Fruit fly (Drosophila melanogaster): ENCODE data around the gene Galt.

Galt gene

DNA sequence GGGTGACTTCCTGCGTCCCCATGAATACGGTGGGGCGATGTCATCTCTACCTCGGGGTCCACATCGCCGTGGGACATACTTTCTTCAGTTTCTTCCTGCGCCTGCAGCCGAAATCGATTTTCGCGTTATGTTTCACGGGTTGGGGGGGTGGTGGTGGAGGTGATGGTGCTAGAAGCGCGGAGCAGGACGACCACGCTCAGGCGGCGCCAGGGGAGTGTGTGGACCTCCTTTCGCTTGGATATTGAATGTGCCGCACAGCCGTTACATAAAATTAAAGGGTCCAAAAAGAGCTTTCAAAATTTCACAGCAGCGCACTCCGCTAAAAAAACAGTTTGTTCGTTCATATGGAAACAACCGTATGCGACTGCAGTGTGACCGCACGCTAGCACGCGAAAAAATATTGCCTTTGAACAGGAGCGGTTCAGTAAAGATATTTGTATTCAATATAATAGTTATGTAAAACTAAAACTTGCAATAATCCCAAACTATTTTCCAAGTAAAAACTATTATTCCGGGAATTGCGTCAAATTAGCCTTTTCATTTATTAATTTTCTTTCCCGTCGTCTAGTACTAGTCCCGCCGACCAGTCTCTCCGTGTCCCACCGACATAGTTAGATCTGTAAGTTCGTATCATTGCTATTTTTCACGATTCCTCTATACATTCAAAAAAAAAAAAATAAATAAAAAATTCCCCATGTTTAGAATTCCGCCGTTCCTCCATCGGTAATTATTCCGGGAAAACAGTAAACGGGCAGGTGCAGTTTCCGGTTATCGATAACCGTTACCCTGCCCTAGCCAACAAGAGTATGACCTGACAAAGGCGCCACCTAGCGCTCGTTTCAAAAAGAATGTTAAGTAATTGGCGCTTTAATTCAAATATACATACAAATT, 16.4 kb upstream of the Galt start, which contains the start of gene Nhe3 (continued):
- TF ChIP-seq CG13894 (tag; optimal IDR thresholded peaks at IDR 0.05): no peak
- peak in 1 of 3 experiments; percentile 84 for TF ChIP-seq Stat92E (GFP tag; optimal IDR thresholded peaks at IDR 0.05)
- TF ChIP-seq seq (GFP tag; IDR thresholded peaks at IDR 0.05): peak; percentile 36; the same call in 1 of the 2 replicates
- peak; percentile 71 for TF ChIP-seq CG12744 (GFP tag; optimal IDR thresholded peaks at IDR 0.05)
- TF ChIP-seq CG11247 (GFP tag; IDR thresholded peaks at IDR 0.05): peak; percentile 80
- TF ChIP-seq mirr (GFP tag; optimal IDR thresholded peaks at IDR 0.05): no peak
- peak; percentile 78; the same call in 2 of the 3 replicates for TF ChIP-seq CG2889 (GFP tag; IDR thresholded peaks at IDR 0.05)
- TF ChIP-seq Neu2 (GFP tag; optimal IDR thresholded peaks at IDR 0.05; ENCODE audit: borderline replicate concordance): no peak
- TF ChIP-seq tap (tag; optimal IDR thresholded peaks at IDR 0.05): no peak
- TF ChIP-seq CG13123 (GFP tag; optimal IDR thresholded peaks at IDR 0.05): peak; percentile 55
- TF ChIP-seq CG9437 (GFP tag; optimal IDR thresholded peaks at IDR 0.05): peak; percentile 54
- TF ChIP-seq fd64A (GFP tag; optimal IDR thresholded peaks at IDR 0.05): peak; percentile 5
- TF ChIP-seq CG1792 (GFP tag; optimal IDR thresholded peaks at IDR 0.05): peak; percentile 59
- TF ChIP-seq kah (GFP tag; optimal IDR thresholded peaks at IDR 0.05): no peak
- peak; percentile 87 for TF ChIP-seq gem (tag; optimal IDR thresholded peaks at IDR 0.05)
- TF ChIP-seq prd (optimal IDR thresholded peaks at IDR 0.05): no peak
- peak; percentile 90 for TF ChIP-seq prd (GFP tag; IDR thresholded peaks at IDR 0.05)
- peak; percentile 87 for TF ChIP-seq ems (GFP tag; optimal IDR thresholded peaks at IDR 0.05)
- peak; percentile 77 for TF ChIP-seq MBD-R2 (GFP tag; IDR thresholded peaks at IDR 0.05)
- TF ChIP-seq CG14965 (GFP tag; optimal IDR thresholded peaks at IDR 0.05; ENCODE audit: borderline replicate concordance): peak; percentile 36
- TF ChIP-seq Hr3 (GFP tag; optimal IDR thresholded peaks at IDR 0.05): peak; percentile 81
- peak; percentile 74 for TF ChIP-seq gfzf (GFP tag; optimal IDR thresholded peaks at IDR 0.05)
- peak; percentile 76 for TF ChIP-seq CG4404 (GFP tag; IDR thresholded peaks at IDR 0.05)
- peak; percentile 63 for TF ChIP-seq CG31224 (GFP tag; IDR thresholded peaks at IDR 0.05)
- peak; percentile 87 for TF ChIP-seq pho (GFP tag; optimal IDR thresholded peaks at IDR 0.05)
- no peak for TF ChIP-seq TFAM (GFP tag; optimal IDR thresholded peaks at IDR 0.05)
- no peak for TF ChIP-seq CG11504 (tag; optimal IDR thresholded peaks at IDR 0.05)
- peak; percentile 77 for TF ChIP-seq Oli (tag; optimal IDR thresholded peaks at IDR 0.05)
- no peak for TF ChIP-seq Kr (GFP tag; optimal IDR thresholded peaks at IDR 0.05)
- no peak for TF ChIP-seq eve (GFP tag; optimal IDR thresholded peaks at IDR 0.05)
- TF ChIP-seq so (GFP tag; IDR thresholded peaks at IDR 0.05): peak; percentile 86
- TF ChIP-seq Hmr (GFP tag; optimal IDR thresholded peaks at IDR 0.05): peak; percentile 53
- peak; percentile 84 for TF ChIP-seq zfh2 (GFP tag; optimal IDR thresholded peaks at IDR 0.05)
- TF ChIP-seq Fer3 (tag; optimal IDR thresholded peaks at IDR 0.05): peak; percentile 70
- TF ChIP-seq CG4707 (GFP tag; optimal IDR thresholded peaks at IDR 0.05): no peak
- TF ChIP-seq jumu (GFP tag; optimal IDR thresholded peaks at IDR 0.05): peak; percentile 80
- TF ChIP-seq CG10979 (tag; optimal IDR thresholded peaks at IDR 0.05): peak; percentile 73
- peak; percentile 45 for TF ChIP-seq Ravus (GFP tag; IDR thresholded peaks at IDR 0.05)
- peak; percentile 42 for TF ChIP-seq CG33213 (GFP tag; optimal IDR thresholded peaks at IDR 0.05)
- peak; percentile 69 for TF ChIP-seq CG4328 (GFP tag; optimal IDR thresholded peaks at IDR 0.05)
- peak; percentile 7 for TF ChIP-seq pita (GFP tag; optimal IDR thresholded peaks at IDR 0.05)
- peak; percentile 78 for TF ChIP-seq shn (GFP tag; optimal IDR thresholded peaks at IDR 0.05)
- TF ChIP-seq al (GFP tag; IDR thresholded peaks at IDR 0.05): peak; percentile 82
- TF ChIP-seq abd-A (tag; optimal IDR thresholded peaks at IDR 0.05): no peak
- peak; percentile 83 for TF ChIP-seq Dref (GFP tag; IDR thresholded peaks at IDR 0.05)
- TF ChIP-seq hkb (optimal IDR thresholded peaks at IDR 0.05): peak; percentile 34
- TF ChIP-seq hkb (GFP tag; IDR thresholded peaks at IDR 0.05): peak; percentile 82
- peak; percentile 67; the same call in 1 of the 2 replicates for TF ChIP-seq ro (GFP tag; IDR thresholded peaks at IDR 0.05)
- TF ChIP-seq Hr51 (GFP tag; optimal IDR thresholded peaks at IDR 0.05): peak; percentile 32 to 82

All from whole organism, embryonic.